Worm (Caenorhabditis elegans) whole organism, late embryonic: ENCODE results near the gene drr-2.

Source experiments
- ama-1 ChIP-seq: fragments of 150-350 bp; optimal IDR thresholded peaks from 2 replicates; lab custom pipeline; 2014
- eyg-1 ChIP-seq: sonication (generic microtip); optimal IDR thresholded peaks from 2 replicates; lab custom pipeline; 2016; ENCODE audit warnings: missing genotype, missing genetic modification characterization, missing compliant biosample characterization
- nfya-1 ChIP-seq: sonication (generic microtip); optimal IDR thresholded peaks from 2 replicates; lab custom pipeline; 2017; ENCODE audit warnings: missing genetic modification characterization, mild to moderate bottlenecking, missing compliant biosample characterization, antibody characterized with exemption, moderate library complexity

DNA sequence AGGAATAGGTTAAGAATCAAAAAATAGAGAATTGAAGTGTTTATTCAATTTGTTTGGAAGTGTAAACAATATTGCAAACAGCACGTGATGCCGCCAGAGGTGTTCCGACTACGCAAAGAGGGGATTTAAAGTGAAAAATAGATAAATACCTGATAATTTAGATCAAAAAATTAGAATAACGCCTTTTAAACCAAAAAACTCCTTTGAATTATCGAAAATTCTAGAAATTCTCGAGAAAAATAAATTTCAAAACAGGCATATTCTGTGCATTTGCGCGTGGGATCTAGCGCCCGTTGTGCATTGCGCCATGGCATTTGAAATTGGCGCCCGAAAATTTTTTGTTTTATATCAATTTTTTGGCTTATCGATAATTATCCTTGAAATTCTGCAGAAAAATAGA, 21.1 kb downstream of the drr-2 start, which contains the start of gene hip-1:
- TF ChIP-seq eyg-1 (tag; lab: Kevin White, UChicago), result no peak
- TF ChIP-seq nfya-1 (tag; lab: Kevin White, UChicago), result peak; percentile 13
- TF ChIP-seq ama-1 (lab: Kevin White, UChicago), result no peak
